Fruit fly (Drosophila melanogaster) whole organism, embryonic: Measurements from ENCODE around the gene rngo.

Experiments
- Bdp1 ChIP-seq: fragments of 200-800 bp; sonication (Bioruptor generic); optimal IDR thresholded peaks from 3 replicates; lab custom pipeline; 2016; ENCODE audit warnings: missing biosample characterization, missing genetic modification characterization
- Bgb ChIP-seq: fragments of 200-800 bp; sonication (Bioruptor generic); IDR thresholded peaks from 2 replicates; pipeline ENCODE4 v1.3.6; 2022; ENCODE audit warnings: missing biosample characterization, missing genetic modification characterization; ENCODE audit not compliant: partially characterized antibody
- BtbVII ChIP-seq: fragments of 200-800 bp; sonication (Bioruptor generic); optimal IDR thresholded peaks from 3 replicates; lab custom pipeline; 2017; ENCODE audit warnings: missing biosample characterization, mild to moderate bottlenecking, missing genetic modification characterization
- CG10543 ChIP-seq: fragments of 200-800 bp; sonication (Bioruptor generic); optimal IDR thresholded peaks from 3 replicates; lab custom pipeline; 2017; ENCODE audit warnings: missing biosample characterization, mild to moderate bottlenecking, missing genetic modification characterization, moderate library complexity
- CG12104 ChIP-seq: fragments of 200-800 bp; sonication (Bioruptor generic); optimal IDR thresholded peaks from 3 replicates; lab custom pipeline; 2016; ENCODE audit warnings: missing biosample characterization, missing genetic modification characterization
- CG1233 ChIP-seq: fragments of 200-800 bp; sonication (Bioruptor generic); optimal IDR thresholded peaks from 4 replicates; lab custom pipeline; 2018; ENCODE audit warnings: missing biosample characterization, mild to moderate bottlenecking, missing genetic modification characterization
- CG17912 ChIP-seq: fragments of 200-800 bp; sonication (Bioruptor generic); optimal IDR thresholded peaks from 2 replicates; lab custom pipeline; 2018; ENCODE audit warnings: missing biosample characterization, mild to moderate bottlenecking, missing genetic modification characterization
- CG1792 ChIP-seq: fragments of 200-800 bp; sonication (Bioruptor generic); optimal IDR thresholded peaks from 2 replicates; lab custom pipeline; 2016; ENCODE audit warnings: missing biosample characterization, missing genetic modification characterization
- CG18262 ChIP-seq: fragments of 200-800 bp; optimal IDR thresholded peaks from 3 replicates; lab custom pipeline; 2019; ENCODE audit warnings: missing biosample characterization, mild to moderate bottlenecking, missing genetic modification characterization, moderate library complexity
- CG18599 ChIP-seq: fragments of 200-800 bp; sonication (Bioruptor generic); optimal IDR thresholded peaks from 3 replicates; lab custom pipeline; 2017; ENCODE audit warnings: missing biosample characterization, missing genetic modification characterization, mild to moderate bottlenecking, moderate library complexity, missing genetic modification reagents
- CG18764 ChIP-seq: fragments of 200-800 bp; sonication (Bioruptor generic); optimal IDR thresholded peaks from 3 replicates; lab custom pipeline; 2016; ENCODE audit warnings: missing biosample characterization, missing genetic modification characterization
- CG2120 ChIP-seq: fragments of 200-800 bp; sonication (Bioruptor generic); optimal IDR thresholded peaks from 3 replicates; lab custom pipeline; 2016; ENCODE audit warnings: missing biosample characterization, missing genetic modification characterization
- CG3407 ChIP-seq: fragments of 200-800 bp; sonication (Bioruptor generic); optimal IDR thresholded peaks from 2 replicates; lab custom pipeline; 2018; ENCODE audit warnings: missing biosample characterization, mild to moderate bottlenecking, missing genetic modification characterization
- CG34376 ChIP-seq: fragments of 200-800 bp; sonication (Bioruptor generic); optimal IDR thresholded peaks from 2 replicates; lab custom pipeline; 2018; ENCODE audit warnings: missing biosample characterization, mild to moderate bottlenecking, missing genetic modification characterization
- CG42726 ChIP-seq: fragments of 200-800 bp; sonication (Bioruptor generic); IDR thresholded peaks from 2 replicates; pipeline ENCODE4 v1.3.6; 2022; ENCODE audit warnings: missing biosample characterization, missing genetic modification characterization; ENCODE audit not compliant: partially characterized antibody
- CG4730 ChIP-seq: fragments of 200-800 bp; sonication (Bioruptor generic); IDR thresholded peaks from 2 replicates; pipeline ENCODE4 v1.3.6; 2022; ENCODE audit warnings: missing biosample characterization, missing genetic modification characterization
- CG6175 ChIP-seq: fragments of 200-800 bp; sonication (Bioruptor generic); IDR thresholded peaks from 3 replicates; pipeline ENCODE4 v1.3.6; 2022; ENCODE audit warnings: missing biosample characterization, missing genetic modification characterization
- CG8944 ChIP-seq: fragments of 200-800 bp; sonication (Bioruptor generic); optimal IDR thresholded peaks from 3 replicates; lab custom pipeline; 2016; ENCODE audit warnings: missing biosample characterization, missing genetic modification characterization
- Deaf1 ChIP-seq: fragments of 200-800 bp; optimal IDR thresholded peaks from 3 replicates; lab custom pipeline; 2019; ENCODE audit warnings: missing biosample characterization, mild to moderate bottlenecking, missing genetic modification characterization, moderate library complexity
- Ets65A ChIP-seq: fragments of 200-800 bp; sonication (Bioruptor generic); peaks from one replicate; lab custom pipeline; 2016; ENCODE audit warnings: missing biosample characterization, missing genetic modification characterization
- Fer1 ChIP-seq: fragments of 200-800 bp; sonication (Bioruptor generic); optimal IDR thresholded peaks from 2 replicates; lab custom pipeline; 2017; ENCODE audit warnings: missing biosample characterization, mild to moderate bottlenecking, missing genetic modification characterization
- HLHmδ ChIP-seq: fragments of 200-800 bp; sonication (Bioruptor generic); optimal IDR thresholded peaks from 2 replicates; lab custom pipeline; 2018; ENCODE audit warnings: missing biosample characterization, mild to moderate bottlenecking, missing genetic modification characterization, moderate library complexity
- Hey ChIP-seq: fragments of 200-800 bp; sonication (Bioruptor generic); optimal IDR thresholded peaks from 3 replicates; lab custom pipeline; 2018; ENCODE audit warnings: missing biosample characterization, mild to moderate bottlenecking, missing genetic modification characterization
- Hr78 ChIP-seq, 2 experiments: fragments of 200-800 bp in 1 of 2; fragments of >200 bp in 1 of 2; sonication (Bioruptor generic) in 1 of 2; optimal IDR thresholded peaks; 2 replicates each; lab custom pipeline; 2017 to 2019; ENCODE audit warnings: missing biosample characterization in 2 of 2, missing genetic modification characterization in 2 of 2, mild to moderate bottlenecking in 1 of 2, moderate library complexity in 1 of 2
- Med ChIP-seq: fragments of 200-800 bp; sonication (Bioruptor generic); peaks from one replicate; lab custom pipeline; 2016; ENCODE audit warnings: missing biosample characterization, missing genetic modification characterization, mild to moderate bottlenecking, inconsistent platforms, moderate library complexity
- Nf-YB ChIP-seq: fragments of 200-800 bp; sonication (Bioruptor generic); optimal IDR thresholded peaks from 3 replicates; lab custom pipeline; 2019; ENCODE audit warnings: missing biosample characterization, mild to moderate bottlenecking, missing genetic modification characterization, moderate library complexity
- NfI ChIP-seq: fragments of 200-800 bp; sonication (Bioruptor generic); optimal IDR thresholded peaks from 3 replicates; lab custom pipeline; 2018; ENCODE audit warnings: missing biosample characterization, mild to moderate bottlenecking, missing genetic modification characterization, moderate library complexity
- Opbp ChIP-seq: fragments of 200-800 bp; sonication (Bioruptor generic); IDR thresholded peaks from 3 replicates; pipeline ENCODE4 v1.3.6; 2022; ENCODE audit warnings: missing biosample characterization, missing genetic modification characterization; ENCODE audit not compliant: partially characterized antibody
- Ptx1 ChIP-seq: fragments of 200-800 bp; sonication (Bioruptor generic); IDR thresholded peaks from 2 replicates; pipeline ENCODE4 v1.3.6; 2022; ENCODE audit warnings: missing biosample characterization, missing genetic modification characterization
- Trl ChIP-seq, 3 experiments: fragments of >200 bp in 2 of 3; fragments of 200-800 bp in 1 of 3; sonication (Bioruptor generic) in 1 of 3; optimal IDR thresholded peaks; 2 replicates in 1 of 3; 3 replicates in 2 of 3; lab custom pipeline; 2016 to 2017; ENCODE audit warnings: missing biosample characterization in 1 of 3, missing genetic modification characterization in 1 of 3
- YL-1 ChIP-seq: fragments of 200-800 bp; sonication (Bioruptor generic); optimal IDR thresholded peaks from 3 replicates; lab custom pipeline; 2017; ENCODE audit warnings: missing biosample characterization, mild to moderate bottlenecking, missing genetic modification characterization
- chn ChIP-seq: fragments of 200-800 bp; sonication (Bioruptor generic); optimal IDR thresholded peaks from 2 replicates; lab custom pipeline; 2016; ENCODE audit warnings: missing biosample characterization, missing genetic modification characterization
- croc ChIP-seq: fragments of 200-800 bp; sonication (Bioruptor generic); conservative IDR thresholded peaks from 3 replicates; pipeline ENCODE4 v1.3.6; 2022; ENCODE audit warnings: missing biosample characterization, missing genetic modification characterization
- ems ChIP-seq: fragments of 200-800 bp; sonication (Bioruptor generic); optimal IDR thresholded peaks from 3 replicates; lab custom pipeline; 2016; ENCODE audit warnings: missing biosample characterization, missing genetic modification characterization
- fru ChIP-seq: fragments of >200 bp; optimal IDR thresholded peaks from 2 replicates; lab custom pipeline; 2017
- gcm2 ChIP-seq: fragments of 200-800 bp; sonication (Bioruptor generic); optimal IDR thresholded peaks from 2 replicates; lab custom pipeline; 2016; ENCODE audit warnings: missing biosample characterization, missing genetic modification characterization
- grau ChIP-seq: fragments of 200-800 bp; optimal IDR thresholded peaks from 3 replicates; lab custom pipeline; 2019; ENCODE audit warnings: missing biosample characterization, mild to moderate bottlenecking, missing genetic modification characterization, moderate library complexity
- h ChIP-seq: fragments of >200 bp; optimal IDR thresholded peaks from 2 replicates; lab custom pipeline; 2017
- hbn ChIP-seq: fragments of 200-800 bp; sonication (Bioruptor generic); IDR thresholded peaks from 2 replicates; pipeline ENCODE4 v1.3.6; 2022; ENCODE audit warnings: missing biosample characterization, missing genetic modification characterization; ENCODE audit not compliant: partially characterized antibody
- org-1 ChIP-seq: fragments of 200-800 bp; sonication (Bioruptor generic); optimal IDR thresholded peaks from 2 replicates; lab custom pipeline; 2017; ENCODE audit warnings: missing biosample characterization, missing genetic modification characterization
- pnt ChIP-seq: fragments of 200-800 bp; sonication (Bioruptor generic); optimal IDR thresholded peaks from 3 replicates; lab custom pipeline; 2016; ENCODE audit warnings: missing biosample characterization, missing genetic modification characterization
- ranshi ChIP-seq: fragments of 200-800 bp; sonication (Bioruptor generic); IDR thresholded peaks from 2 replicates; pipeline ENCODE4 v1.3.6; 2022; ENCODE audit warnings: missing biosample characterization, missing genetic modification characterization
- row ChIP-seq: fragments of 200-800 bp; sonication (Bioruptor generic); IDR thresholded peaks from 3 replicates; pipeline ENCODE4 v1.3.6; 2022; ENCODE audit warnings: missing biosample characterization, missing genetic modification characterization
- salm ChIP-seq: fragments of 200-800 bp; sonication (Bioruptor generic); optimal IDR thresholded peaks from 2 replicates; lab custom pipeline; 2018; ENCODE audit warnings: missing biosample characterization, mild to moderate bottlenecking, missing genetic modification characterization
- sima ChIP-seq: fragments of 200-800 bp; sonication (Bioruptor generic); optimal IDR thresholded peaks from 2 replicates; lab custom pipeline; 2016; ENCODE audit warnings: missing biosample characterization, missing genetic modification characterization
- tap ChIP-seq: fragments of 200-800 bp; optimal IDR thresholded peaks from 3 replicates; lab custom pipeline; 2019; ENCODE audit warnings: missing biosample characterization, mild to moderate bottlenecking, missing genetic modification characterization, moderate library complexity
- ttk ChIP-seq: fragments of 200-800 bp; sonication (Bioruptor generic); IDR thresholded peaks from 2 replicates; pipeline ENCODE4 v2.1.2; 2022; ENCODE audit warnings: missing biosample characterization, missing genetic modification characterization
- unc-4 ChIP-seq: fragments of 200-800 bp; sonication (Bioruptor generic); IDR thresholded peaks from 2 replicates; pipeline ENCODE4 v1.3.6; 2022; ENCODE audit warnings: missing biosample characterization, missing genetic modification characterization; ENCODE audit not compliant: partially characterized antibody
- vnd ChIP-seq: fragments of 200-800 bp; sonication (Bioruptor generic); IDR thresholded peaks from 3 replicates; pipeline ENCODE4 v1.3.6; 2022; ENCODE audit warnings: missing biosample characterization, missing genetic modification characterization; ENCODE audit not compliant: partially characterized antibody
- wdn ChIP-seq: fragments of 200-800 bp; sonication (Bioruptor generic); IDR thresholded peaks from 2 replicates; pipeline ENCODE4 v1.3.6; 2022; ENCODE audit warnings: missing biosample characterization, missing genetic modification characterization

Gene rngo

DNA sequence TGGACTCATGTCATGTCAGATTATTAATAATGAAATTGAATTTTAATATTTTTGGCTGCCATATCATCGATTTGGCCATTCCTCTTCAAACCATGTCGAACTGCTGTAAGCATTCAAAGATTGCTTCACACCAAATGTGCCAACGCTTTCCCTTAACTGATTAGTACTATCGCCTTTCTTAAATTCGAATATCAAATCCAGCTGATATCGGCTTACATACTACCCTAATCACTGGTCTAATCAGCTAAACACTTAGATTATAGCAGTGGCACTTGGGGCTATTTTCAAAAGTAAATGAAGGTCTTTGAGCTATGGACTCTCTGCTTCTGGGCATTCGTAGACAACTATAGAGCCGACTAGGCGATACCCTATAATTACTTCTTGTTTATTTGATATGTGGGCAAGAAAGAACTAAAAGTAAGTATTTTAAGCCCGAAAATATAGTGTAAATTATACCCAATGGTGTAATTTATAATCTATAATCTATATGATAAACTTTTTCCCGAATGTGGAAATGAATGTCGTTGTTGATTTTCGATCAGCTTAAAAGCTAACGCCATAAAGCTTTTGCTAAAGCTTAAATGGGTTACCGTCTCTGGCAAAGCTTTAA lies 37.3 kb upstream of the rngo start (continued):
- peak; percentile 58 for TF ChIP-seq Deaf1 (tag; lab: Kevin White, UChicago)
- TF ChIP-seq Med (GFP tag; lab: Kevin White, UChicago) = peak; percentile 94
- peak; percentile 68 for TF ChIP-seq ttk (GFP tag; lab: Robert Waterston, UW)
- TF ChIP-seq Nf-YB = peak; percentile 50
- TF ChIP-seq chn = peak; percentile 35
- no peak for TF ChIP-seq CG18262 (tag; lab: Kevin White, UChicago)
- no peak for TF ChIP-seq fru (lab: Kevin White, UChicago)
- peak; percentile 44 for TF ChIP-seq gcm2
- no peak for TF ChIP-seq CG18764 (GFP tag; lab: Kevin White, UChicago)
- peak; percentile 38 for TF ChIP-seq CG3407 (GFP tag; lab: Kevin White, UChicago)
- peak; percentile 60 for TF ChIP-seq CG1233 (GFP tag; lab: Kevin White, UChicago)
- TF ChIP-seq salm (tag; lab: Kevin White, UChicago) = peak; percentile 60
- peak; percentile 62 for TF ChIP-seq Ets65A (GFP tag; lab: Kevin White, UChicago)
- peak; percentile 18 for TF ChIP-seq Bdp1
- peak; percentile 85 for TF ChIP-seq Fer1
- TF ChIP-seq YL-1 (GFP tag; lab: Kevin White, UChicago) = no peak
- TF ChIP-seq CG18599 = peak; percentile 84
- peak; percentile 63 for TF ChIP-seq CG12104 (GFP tag; lab: Kevin White, UChicago)
- peak; percentile 67 for TF ChIP-seq org-1 (GFP tag; lab: Kevin White, UChicago)
- no peak for TF ChIP-seq Opbp
- peak; percentile 50 for TF ChIP-seq CG1792 (GFP tag; lab: Kevin White, UChicago)
- TF ChIP-seq ems = peak; percentile 62
- TF ChIP-seq CG4730 (GFP tag; lab: Robert Waterston, UW) = peak; percentile 67
- peak; percentile 13; the same call in 1 of the 3 replicates for TF ChIP-seq CG6175
- TF ChIP-seq vnd (GFP tag; lab: Robert Waterston, UW) = no peak
- no peak for TF ChIP-seq h (lab: Kevin White, UChicago)
- no peak for TF ChIP-seq sima
- peak; percentile 92 for TF ChIP-seq row (GFP tag; lab: Robert Waterston, UW)
- TF ChIP-seq NfI (GFP tag; lab: Kevin White, UChicago) = peak; percentile 71
- TF ChIP-seq BtbVII (GFP tag; lab: Kevin White, UChicago) = peak; percentile 74
- TF ChIP-seq CG42726 (GFP tag; lab: Robert Waterston, UW) = no peak
- TF ChIP-seq hbn (GFP tag; lab: Robert Waterston, UW) = no peak
- no peak for TF ChIP-seq tap
- peak in 1 of 2 experiments; percentile 8 for TF ChIP-seq Hr78 (GFP tag; optimal IDR thresholded peaks at IDR 0.05; lab: Kevin White, UChicago)
- TF ChIP-seq CG10543 (GFP tag; lab: Kevin White, UChicago) = peak; percentile 44
- no peak for TF ChIP-seq CG17912 (GFP tag; lab: Kevin White, UChicago)
- peak; percentile 43 for TF ChIP-seq pnt (GFP tag; lab: Kevin White, UChicago)
- peak; percentile 55 for TF ChIP-seq Hey (tag; lab: Kevin White, UChicago)
- TF ChIP-seq ranshi (GFP tag; lab: Robert Waterston, UW) = peak; percentile 87
- peak; percentile 84 for TF ChIP-seq grau (tag; lab: Kevin White, UChicago)
- TF ChIP-seq CG34376 = peak; percentile 96
- peak; percentile 91 for TF ChIP-seq CG2120 (GFP tag; lab: Kevin White, UChicago)
- TF ChIP-seq CG8944 (GFP tag; lab: Kevin White, UChicago) = peak; percentile 26
- TF ChIP-seq Ptx1 (GFP tag; lab: Robert Waterston, UW) = peak; percentile 81
- TF ChIP-seq Bgb (GFP tag; lab: Robert Waterston, UW) = no peak
- TF ChIP-seq Trl (optimal IDR thresholded peaks at IDR 0.05; lab: Kevin White, UChicago) = no peak
- peak; percentile 51 for TF ChIP-seq Trl (GFP tag; optimal IDR thresholded peaks at IDR 0.05; lab: Kevin White, UChicago)
- no peak for TF ChIP-seq unc-4 (GFP tag; lab: Robert Waterston, UW)
- no peak for TF ChIP-seq HLHmδ (GFP tag; lab: Kevin White, UChicago)
- no peak for TF ChIP-seq croc
- peak; percentile 63 for TF ChIP-seq wdn (GFP tag; lab: Robert Waterston, UW)
